Fruit fly (Drosophila melanogaster): ENCODE data around the gene Mob2.

DNA sequence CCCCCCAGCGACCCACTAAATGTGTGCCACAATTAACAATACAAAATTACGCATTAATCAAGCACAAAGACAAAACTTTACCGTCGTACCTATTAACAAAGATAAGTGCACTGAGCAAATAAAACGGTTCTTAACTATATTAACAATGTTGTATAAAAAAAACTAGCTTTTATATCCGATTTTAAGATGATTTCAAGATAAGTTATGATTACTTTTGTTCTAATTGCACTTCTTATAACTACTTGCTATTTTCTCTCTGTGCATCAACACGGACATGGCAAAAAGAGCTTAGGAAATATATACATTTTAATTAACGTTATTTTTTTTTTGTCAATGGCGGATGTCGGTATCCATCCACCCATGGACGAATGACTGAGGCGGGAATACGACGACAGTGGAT, 25.9 kb downstream of the Mob2 start:
- TF ChIP-seq Hr78 (GFP tag; optimal IDR thresholded peaks at IDR 0.05) (no peak), woc (GFP tag; optimal IDR thresholded peaks at IDR 0.05) (no peak), Dfd (GFP tag; optimal IDR thresholded peaks at IDR 0.05) (no peak), sv (GFP tag; optimal IDR thresholded peaks at IDR 0.05) (no peak), Mio (GFP tag; optimal IDR thresholded peaks at IDR 0.05) (no peak), dmrt93B (GFP tag; optimal IDR thresholded peaks at IDR 0.05) (no peak), rgr (GFP tag; optimal IDR thresholded peaks at IDR 0.05) (no peak)

Measured in whole organism, wandering third instar larva.